Fruit fly (Drosophila melanogaster) whole organism, adult: ENCODE measurements around the gene CG42814.

Experiments
- CG11617 ChIP-seq: fragments of 200-800 bp; sonication (Bioruptor generic); optimal IDR thresholded peaks from 2 replicates; lab custom pipeline; 2017; ENCODE audit warnings: mild to moderate bottlenecking, missing biosample characterization, missing genetic modification reagents, missing genetic modification characterization
- CG12768 ChIP-seq: fragments of 200-800 bp; sonication (Bioruptor generic); optimal IDR thresholded peaks from 2 replicates; lab custom pipeline; 2017; ENCODE audit warnings: missing biosample characterization, missing genetic modification characterization, mild to moderate bottlenecking, moderate library complexity, missing genetic modification reagents
- CG14711 ChIP-seq: fragments of 200-800 bp; sonication (Bioruptor generic); optimal IDR thresholded peaks from 2 replicates; lab custom pipeline; 2018; ENCODE audit warnings: missing biosample characterization, mild to moderate bottlenecking, missing genetic modification characterization, moderate library complexity
- CG1620 ChIP-seq: fragments of 200-800 bp; sonication (Bioruptor generic); optimal IDR thresholded peaks from 2 replicates; lab custom pipeline; 2016; ENCODE audit warnings: missing biosample characterization, missing genetic modification characterization
- CG33017 ChIP-seq: fragments of 200-800 bp; sonication (Bioruptor generic); optimal IDR thresholded peaks from 2 replicates; lab custom pipeline; 2018; ENCODE audit warnings: missing biosample characterization, mild to moderate bottlenecking, missing genetic modification characterization, moderate library complexity
- CG5204 ChIP-seq: fragments of 200-800 bp; sonication (Bioruptor generic); optimal IDR thresholded peaks from 2 replicates; lab custom pipeline; 2016; ENCODE audit warnings: missing biosample characterization, missing genetic modification characterization
- CG7045 ChIP-seq: fragments of 200-800 bp; sonication (Bioruptor generic); optimal IDR thresholded peaks from 2 replicates; lab custom pipeline; 2017; ENCODE audit warnings: missing biosample characterization, mild to moderate bottlenecking, missing genetic modification characterization
- CG7101 ChIP-seq: fragments of 200-800 bp; sonication (Bioruptor generic); optimal IDR thresholded peaks from 2 replicates; lab custom pipeline; 2018; ENCODE audit warnings: missing biosample characterization, mild to moderate bottlenecking, missing genetic modification characterization, moderate library complexity
- Clk ChIP-seq: fragments of 200-800 bp; sonication (Bioruptor generic); optimal IDR thresholded peaks from 2 replicates; lab custom pipeline; 2017; ENCODE audit warnings: missing biosample characterization, missing genetic modification characterization
- Crg-1 ChIP-seq: fragments of 200-800 bp; sonication (Bioruptor generic); optimal IDR thresholded peaks from 2 replicates; lab custom pipeline; 2016; ENCODE audit warnings: missing biosample characterization, missing genetic modification characterization
- Hr96 ChIP-seq: fragments of 200-800 bp; sonication (Bioruptor generic); optimal IDR thresholded peaks from 2 replicates; lab custom pipeline; 2016; ENCODE audit warnings: missing biosample characterization, missing genetic modification characterization
- Mnt ChIP-seq: fragments of 200-800 bp; sonication (Bioruptor generic); optimal IDR thresholded peaks from 2 replicates; lab custom pipeline; 2016; ENCODE audit warnings: missing biosample characterization, mild to moderate bottlenecking, missing genetic modification characterization
- bab1 ChIP-seq: fragments of 200-800 bp; sonication (Bioruptor generic); optimal IDR thresholded peaks from 3 replicates; lab custom pipeline; 2019; ENCODE audit warnings: missing biosample characterization, mild to moderate bottlenecking, missing genetic modification characterization, moderate library complexity
- cic ChIP-seq: fragments of 200-800 bp; sonication (Bioruptor generic); optimal IDR thresholded peaks from 2 replicates; lab custom pipeline; 2017; ENCODE audit warnings: missing biosample characterization, mild to moderate bottlenecking, missing genetic modification characterization, moderate library complexity
- cnc ChIP-seq, 2 experiments: fragments of >200 bp; optimal IDR thresholded peaks; 2 replicates each; lab custom pipeline; 2017
- kay ChIP-seq: fragments of 200-800 bp; sonication (Bioruptor generic); peaks from one replicate; lab custom pipeline; 2016; ENCODE audit warnings: missing biosample characterization, missing genetic modification characterization, borderline replicate concordance
- ovo ChIP-seq: fragments of 200-800 bp; sonication (Bioruptor generic); optimal IDR thresholded peaks from 2 replicates; lab custom pipeline; 2016; ENCODE audit warnings: missing biosample characterization, missing genetic modification characterization
- pad ChIP-seq: fragments of 200-800 bp; sonication (Bioruptor generic); optimal IDR thresholded peaks from 3 replicates; lab custom pipeline; 2017; ENCODE audit warnings: missing biosample characterization, missing genetic modification characterization, mild to moderate bottlenecking, moderate library complexity, missing genetic modification reagents
- tj ChIP-seq: fragments of 200-800 bp; sonication (Bioruptor generic); optimal IDR thresholded peaks from 3 replicates; lab custom pipeline; 2017; ENCODE audit warnings: missing biosample characterization, mild to moderate bottlenecking, missing genetic modification characterization, moderate library complexity
- toe ChIP-seq: fragments of 200-800 bp; sonication (Bioruptor generic); optimal IDR thresholded peaks from 2 replicates; lab custom pipeline; 2016; ENCODE audit warnings: missing biosample characterization, missing genetic modification characterization

The CG42814 gene

DNA sequence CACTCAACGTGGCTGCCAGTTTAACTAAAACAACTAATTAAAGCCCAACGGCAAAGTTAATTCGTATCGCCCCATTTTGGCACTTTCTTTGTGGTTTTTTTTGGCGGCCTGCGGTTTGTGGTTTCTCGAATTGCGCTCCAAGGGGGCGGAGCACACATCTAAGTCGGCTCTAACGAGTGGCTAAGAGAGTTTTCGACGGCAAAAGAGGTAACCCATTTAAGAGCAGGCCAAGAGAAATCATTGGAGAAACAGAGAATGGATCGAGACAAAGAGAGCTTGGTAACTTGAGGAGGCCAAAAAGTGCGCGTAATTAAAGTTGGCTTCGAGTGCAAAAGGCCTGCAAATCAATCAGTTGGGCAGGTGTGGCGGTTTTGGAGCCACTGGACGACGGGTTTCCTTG is 6.3 kb downstream of the CG42814 start:
- no peak for TF ChIP-seq tj (GFP tag; lab: Kevin White, UChicago)
- no peak for TF ChIP-seq Crg-1 (GFP tag; lab: Kevin White, UChicago)
- TF ChIP-seq ovo: no peak
- TF ChIP-seq Hr96: no peak
- TF ChIP-seq bab1 (GFP tag; lab: Kevin White, UChicago): no peak
- TF ChIP-seq CG33017 (tag; lab: Kevin White, UChicago): no peak

DNA sequence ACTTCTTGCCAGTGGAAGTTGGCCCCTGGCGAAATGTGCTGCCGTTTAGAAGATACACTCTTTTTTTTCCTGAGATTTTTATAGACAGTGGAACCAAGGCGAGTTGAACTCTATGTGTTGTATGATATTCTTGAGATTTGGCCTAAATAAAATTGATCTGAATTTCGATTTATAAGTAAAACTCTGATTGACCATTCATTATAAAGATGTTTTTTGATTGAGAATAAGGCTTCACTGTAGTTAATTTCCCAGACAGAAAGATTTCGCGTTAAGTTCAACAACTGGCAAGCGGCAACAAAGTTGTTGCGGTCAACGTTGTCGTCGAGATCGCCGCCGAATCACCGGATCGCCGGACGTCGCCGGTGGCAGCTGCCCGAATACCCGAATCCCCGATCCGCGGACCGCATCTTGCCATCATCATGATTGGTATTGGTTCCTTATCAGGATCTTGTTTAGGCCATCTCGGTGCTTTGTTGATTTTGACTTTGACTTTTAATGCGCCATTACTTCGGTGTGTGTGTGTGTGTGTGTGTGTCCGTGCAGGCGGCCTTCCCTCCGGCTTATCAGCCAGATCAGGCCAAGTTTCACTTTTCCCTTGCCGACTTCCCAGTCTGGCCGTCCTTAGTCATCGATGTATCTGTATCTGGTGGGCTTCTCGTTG is 7.1 kb downstream of the CG42814 start:
- TF ChIP-seq Mnt (GFP tag; lab: Kevin White, UChicago): no peak
- no peak for TF ChIP-seq CG1620 (GFP tag; lab: Kevin White, UChicago)
- TF ChIP-seq CG33017 (tag; lab: Kevin White, UChicago): no peak
- TF ChIP-seq toe (GFP tag; lab: Kevin White, UChicago): no peak
- no peak for TF ChIP-seq CG5204 (GFP tag; lab: Kevin White, UChicago)
- no peak for TF ChIP-seq Clk
- TF ChIP-seq pad (GFP tag; lab: Kevin White, UChicago): no peak
- TF ChIP-seq CG7045 (GFP tag; lab: Kevin White, UChicago): no peak
- no peak for TF ChIP-seq CG14711 (tag; lab: Kevin White, UChicago)
- TF ChIP-seq cnc (optimal IDR thresholded peaks at IDR 0.05; lab: Kevin White, UChicago): no peak
- TF ChIP-seq cic (GFP tag; lab: Kevin White, UChicago): no peak
- TF ChIP-seq bab1 (GFP tag; lab: Kevin White, UChicago): no peak
- no peak for TF ChIP-seq CG7101 (tag; lab: Kevin White, UChicago)
- TF ChIP-seq kay (GFP tag; lab: Kevin White, UChicago): no peak
- no peak for TF ChIP-seq CG11617 (GFP tag; lab: Kevin White, UChicago)
- no peak for TF ChIP-seq tj (GFP tag; lab: Kevin White, UChicago)
- no peak for TF ChIP-seq Hr96
- TF ChIP-seq ovo: no peak

- TF ChIP-seq Clk (no peak), Hr96 (no peak), Mnt (GFP tag; lab: Kevin White, UChicago) (no peak), CG11617 (GFP tag; lab: Kevin White, UChicago) (no peak), toe (GFP tag; lab: Kevin White, UChicago) (no peak), CG7101 (tag; lab: Kevin White, UChicago) (no peak), Crg-1 (GFP tag; lab: Kevin White, UChicago) (no peak), cnc (optimal IDR thresholded peaks at IDR 0.05; lab: Kevin White, UChicago) (no peak), pad (GFP tag; lab: Kevin White, UChicago) (no peak), CG7045 (GFP tag; lab: Kevin White, UChicago) (no peak), bab1 (GFP tag; lab: Kevin White, UChicago) (no peak), CG14711 (tag; lab: Kevin White, UChicago) (no peak), CG33017 (tag; lab: Kevin White, UChicago) (no peak), ovo (no peak), tj (GFP tag; lab: Kevin White, UChicago) (no peak)
These were observed 8.3 kb downstream of the CG42814 start for dm6 chr3R:27220829-27221463.

DNA sequence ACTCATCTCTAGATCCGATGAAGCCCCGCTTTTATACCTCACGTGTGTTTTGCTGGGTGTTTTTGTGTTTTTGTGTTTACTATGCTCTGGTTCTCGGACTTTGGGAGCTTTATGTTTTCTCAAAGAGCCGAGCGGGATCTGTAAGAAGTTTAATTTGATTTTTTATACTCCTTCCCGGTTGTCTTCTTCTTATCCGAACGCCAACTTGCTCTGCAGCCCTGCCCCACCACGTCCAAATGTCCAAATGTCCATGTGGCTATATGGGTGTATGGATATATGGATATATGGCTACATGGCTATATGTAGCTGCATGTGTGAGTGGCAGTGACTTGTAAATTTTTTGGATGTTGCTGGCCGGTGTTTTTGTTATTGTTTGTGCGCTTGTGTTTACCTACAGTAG is 10.5 kb downstream of the CG42814 start:
- TF ChIP-seq CG7101 (tag; lab: Kevin White, UChicago) (no peak), CG1620 (GFP tag; lab: Kevin White, UChicago) (no peak), Mnt (GFP tag; lab: Kevin White, UChicago) (no peak), CG14711 (tag; lab: Kevin White, UChicago) (no peak), cic (GFP tag; lab: Kevin White, UChicago) (no peak), CG7045 (GFP tag; lab: Kevin White, UChicago) (no peak), CG11617 (GFP tag; lab: Kevin White, UChicago) (no peak), kay (GFP tag; lab: Kevin White, UChicago) (no peak), toe (GFP tag; lab: Kevin White, UChicago) (no peak), CG33017 (tag; lab: Kevin White, UChicago) (no peak), tj (GFP tag; lab: Kevin White, UChicago) (no peak), pad (GFP tag; lab: Kevin White, UChicago) (no peak), CG12768 (GFP tag; lab: Kevin White, UChicago) (no peak), ovo (no peak), Crg-1 (GFP tag; lab: Kevin White, UChicago) (no peak), Hr96 (no peak), cnc (optimal IDR thresholded peaks at IDR 0.05; lab: Kevin White, UChicago) (no peak), bab1 (GFP tag; lab: Kevin White, UChicago) (no peak)

dm6 chr3R:27218288-27218687 is 11.0 kb downstream of the CG42814 start:
- TF ChIP-seq toe (GFP tag; lab: Kevin White, UChicago) (no peak), CG5204 (GFP tag; lab: Kevin White, UChicago) (no peak), Mnt (GFP tag; lab: Kevin White, UChicago) (no peak), kay (GFP tag; lab: Kevin White, UChicago) (no peak), CG11617 (GFP tag; lab: Kevin White, UChicago) (no peak), CG7101 (tag; lab: Kevin White, UChicago) (no peak), ovo (no peak), CG1620 (GFP tag; lab: Kevin White, UChicago) (no peak), bab1 (GFP tag; lab: Kevin White, UChicago) (no peak)
